Worm (Caenorhabditis elegans) whole organism, midembryonic: ENCODE data around the gene trpp-9.

Experiments
- T22C8.4 ChIP-seq: fragments of 200-800 bp; sonication (Bioruptor generic); IDR thresholded peaks from 2 replicates; pipeline ENCODE4 v1.3.6; 2022; ENCODE audit warnings: missing genetic modification characterization, missing compliant biosample characterization
- cog-1 ChIP-seq: sonication (generic microtip); optimal IDR thresholded peaks from 2 replicates; lab custom pipeline; 2016; ENCODE audit warnings: missing genetic modification characterization, missing compliant biosample characterization
- flt-1 ChIP-seq: fragments of 200-800 bp; sonication (Bioruptor generic); IDR thresholded peaks from 2 replicates; pipeline ENCODE4 v1.3.6; 2022; ENCODE audit warnings: missing genetic modification characterization, missing compliant biosample characterization
- klf-2 ChIP-seq: fragments of 200-800 bp; sonication (Bioruptor generic); conservative IDR thresholded peaks from 2 replicates; pipeline ENCODE4 v1.3.6; 2022; ENCODE audit warnings: missing genetic modification reagents, missing genetic modification characterization, missing compliant biosample characterization
- med-1 ChIP-seq: sonication (generic microtip); optimal IDR thresholded peaks from 2 replicates; lab custom pipeline; 2017; ENCODE audit warnings: missing genetic modification characterization, mild to moderate bottlenecking, missing compliant biosample characterization, antibody characterized with exemption, missing genetic modification reagents; ENCODE audit not compliant: insufficient read depth
- ref-1 ChIP-seq: fragments of 200-800 bp; sonication (Bioruptor generic); conservative IDR thresholded peaks from 2 replicates; pipeline ENCODE4 v1.3.6; 2022; ENCODE audit warnings: missing genetic modification reagents, missing genetic modification characterization, missing compliant biosample characterization
- tab-1 ChIP-seq: fragments of 200-800 bp; sonication (Bioruptor generic); IDR thresholded peaks from 2 replicates; pipeline ENCODE4 v1.3.6; 2022; ENCODE audit warnings: missing genetic modification characterization, missing compliant biosample characterization
- ztf-23 ChIP-seq: fragments of 200-800 bp; sonication (Bioruptor generic); IDR thresholded peaks from 2 replicates; pipeline ENCODE4 v1.3.6; 2022; ENCODE audit warnings: missing genetic modification reagents, missing genetic modification characterization, missing compliant biosample characterization
- ztf-29 ChIP-seq: fragments of 200-800 bp; sonication (Bioruptor generic); IDR thresholded peaks from 2 replicates; pipeline ENCODE4 v1.3.6; 2022; ENCODE audit warnings: missing genetic modification reagents, missing genetic modification characterization, missing compliant biosample characterization

- TF ChIP-seq tab-1 (GFP tag; lab: Robert Waterston, UW) (no peak), ref-1 (GFP tag; lab: Robert Waterston, UW) (no peak), cog-1 (tag; lab: Kevin White, UChicago) (no peak), flt-1 (GFP tag; lab: Robert Waterston, UW) (no peak), klf-2 (GFP tag; lab: Robert Waterston, UW) (no peak), ztf-23 (GFP tag; lab: Robert Waterston, UW) (no peak), med-1 (GFP tag; lab: Kevin White, UChicago) (no peak), ztf-29 (GFP tag; lab: Robert Waterston, UW) (no peak), T22C8.4 (GFP tag; lab: Robert Waterston, UW) (no peak)
These were observed 53.7 kb downstream of the trpp-9 start, which contains the start of gene F52D10.4 for ce11 chrX:11617387-11617786.
